Fruit fly (Drosophila melanogaster) whole organism, prepupa: Measurements from ENCODE around the gene CG32857.

Experiments used
- CG10631 ChIP-seq: fragments of 200-800 bp; sonication (Bioruptor generic); optimal IDR thresholded peaks from 2 replicates; lab custom pipeline; 2016; ENCODE audit warnings: missing biosample characterization, missing genetic modification characterization
- CG16779 ChIP-seq: fragments of 200-800 bp; sonication (Bioruptor generic); optimal IDR thresholded peaks from 3 replicates; lab custom pipeline; 2017; ENCODE audit warnings: missing biosample characterization, mild to moderate bottlenecking, missing genetic modification characterization
- Eip93F ChIP-seq: fragments of 200-800 bp; sonication (Bioruptor generic); optimal IDR thresholded peaks from 2 replicates; lab custom pipeline; 2016; ENCODE audit warnings: missing biosample characterization, mild to moderate bottlenecking, missing genetic modification characterization
- Hr38 ChIP-seq: sonication (Bioruptor generic); optimal IDR thresholded peaks from 2 replicates; lab custom pipeline; 2016; ENCODE audit warnings: missing biosample characterization, missing genetic modification characterization
- Lpt ChIP-seq: fragments of 200-800 bp; sonication (Bioruptor generic); optimal IDR thresholded peaks from 3 replicates; lab custom pipeline; 2016; ENCODE audit warnings: missing biosample characterization, missing genetic modification characterization

dm6 chrX:21565539-21565938, 51.9 kb downstream of the CG32857 start:
- TF ChIP-seq CG16779 (no peak), Lpt (GFP tag; lab: Kevin White, UChicago) (no peak), CG10631 (no peak), Hr38 (GFP tag; lab: Kevin White, UChicago) (no peak), Eip93F (GFP tag; lab: Kevin White, UChicago) (no peak)
